Worm (Caenorhabditis elegans): Measurements from ENCODE around the gene ZK666.4.

ZK666.4 gene

ce11 chrII:10501578-10501977 lies 24.5 kb downstream of the ZK666.4 start (continued):
- no peak for TF ChIP-seq D1046.2 (GFP tag; IDR thresholded peaks at IDR 0.05)
- TF ChIP-seq daf-19 (GFP tag; conservative IDR thresholded peaks at IDR 0.05): no peak
- peak; percentile 0 for TF ChIP-seq fkh-10 (GFP tag; optimal IDR thresholded peaks at IDR 0.05)
- TF ChIP-seq F37D6.2 (tag; optimal IDR thresholded peaks at IDR 0.05): no peak
- peak; percentile 91 for TF ChIP-seq mxl-3 (GFP tag; optimal IDR thresholded peaks at IDR 0.05)
- 0 out of 2 replicates have a peak, but pooled peaks have one; percentile 37 for TF ChIP-seq dmd-8 (GFP tag; IDR thresholded peaks at IDR 0.05)
- TF ChIP-seq mdl-1 (tag; optimal IDR thresholded peaks at IDR 0.05): peak in 1 of 2 experiments; percentile 86
- TF ChIP-seq lir-3 (tag; optimal IDR thresholded peaks at IDR 0.05): no peak

- no peak for TF ChIP-seq Y75B8A.6 (GFP tag; IDR thresholded peaks at IDR 0.05)
- peak; percentile 91 for TF ChIP-seq ctbp-1 (GFP tag; IDR thresholded peaks at IDR 0.05)
- TF ChIP-seq ceh-44 (GFP tag; IDR thresholded peaks at IDR 0.05): 0 out of 2 replicates have a peak, but pooled peaks have one; percentile 42
- no peak for TF ChIP-seq unc-39 (tag; optimal IDR thresholded peaks at IDR 0.05)
- peak; percentile 19 for TF ChIP-seq pqm-1 (tag; optimal IDR thresholded peaks at IDR 0.05)
- TF ChIP-seq zfp-2 (tag; optimal IDR thresholded peaks at IDR 0.05): peak; percentile 10
- no peak for TF ChIP-seq R02D3.7 (tag; optimal IDR thresholded peaks at IDR 0.05)
- TF ChIP-seq zip-2 (tag; optimal IDR thresholded peaks at IDR 0.05): no peak
- TF ChIP-seq T26A8.4 (GFP tag; IDR thresholded peaks at IDR 0.05): peak; percentile 90
- no peak for TF ChIP-seq egl-27 (tag; optimal IDR thresholded peaks at IDR 0.05)
- TF ChIP-seq nhr-76 (tag; optimal IDR thresholded peaks at IDR 0.05): no peak
- TF ChIP-seq nhr-41 (GFP tag; IDR thresholded peaks at IDR 0.05): peak; percentile 99
- TF ChIP-seq saeg-2 (GFP tag; IDR thresholded peaks at IDR 0.05): peak; percentile 84; the same call in 1 of the 2 replicates
- no peak for TF ChIP-seq lin-15B (tag; optimal IDR thresholded peaks at IDR 0.05)
- 0 out of 2 replicates have a peak, but pooled peaks have one; percentile 46 for TF ChIP-seq lim-7 (GFP tag; IDR thresholded peaks at IDR 0.05)
- no peak for TF ChIP-seq ces-1 (GFP tag; optimal IDR thresholded peaks at IDR 0.05)
- peak; percentile 47 for TF ChIP-seq lin-13 (GFP tag; optimal IDR thresholded peaks at IDR 0.05)
- peak; percentile 96 for TF ChIP-seq mxl-3 (GFP tag; optimal IDR thresholded peaks at IDR 0.05)
- TF ChIP-seq tag-97 (GFP tag; IDR thresholded peaks at IDR 0.05): no peak
- no peak for TF ChIP-seq F44E2.7 (GFP tag; IDR thresholded peaks at IDR 0.05)
- TF ChIP-seq F10B5.3 (tag; optimal IDR thresholded peaks at IDR 0.05): peak; percentile 55
- TF ChIP-seq arid-1 (GFP tag; conservative IDR thresholded peaks at IDR 0.05): peak; percentile 79
- TF ChIP-seq php-3 (GFP tag; IDR thresholded peaks at IDR 0.05): peak; percentile 60; the same call in 1 of the 2 replicates
- peak; percentile 95 for TF ChIP-seq nhr-11 (tag; optimal IDR thresholded peaks at IDR 0.05)
- no peak for TF ChIP-seq Y5F2A.4 (GFP tag; optimal IDR thresholded peaks at IDR 0.05)
- TF ChIP-seq F26F4.8 (GFP tag; conservative IDR thresholded peaks at IDR 0.05): 0 out of 2 replicates have a peak, but pooled peaks have one; percentile 14
- peak in 1 of 2 experiments; percentile 85 for TF ChIP-seq unc-62 (GFP tag; optimal IDR thresholded peaks at IDR 0.05 in 1 of 2)
- no peak for TF ChIP-seq unc-62 (tag; optimal IDR thresholded peaks at IDR 0.05)
- peak; percentile 69; the same call in 1 of the 2 replicates for TF ChIP-seq nhr-42 (GFP tag; IDR thresholded peaks at IDR 0.05)
- TF ChIP-seq daf-16 (GFP tag; optimal IDR thresholded peaks at IDR 0.05): peak; percentile 39
- TF ChIP-seq daf-16 (tag; optimal IDR thresholded peaks at IDR 0.05): peak; percentile 50
- peak; percentile 63 for TF ChIP-seq lin-38 (GFP tag; IDR thresholded peaks at IDR 0.05)
- TF ChIP-seq spr-3 (GFP tag; optimal IDR thresholded peaks at IDR 0.05): peak; percentile 48
- no peak for TF ChIP-seq nhr-111 (GFP tag; optimal IDR thresholded peaks at IDR 0.05)
- peak; percentile 78 for TF ChIP-seq nhr-48 (tag; optimal IDR thresholded peaks at IDR 0.05)
- peak; percentile 90 for TF ChIP-seq hlh-30 (tag; optimal IDR thresholded peaks at IDR 0.05; ENCODE audit: insufficient read depth)
- peak; percentile 59 to 92 for TF ChIP-seq mdl-1 (tag; optimal IDR thresholded peaks at IDR 0.05)
- TF ChIP-seq hif-1 (tag; optimal IDR thresholded peaks at IDR 0.05): peak in 1 of 2 experiments; percentile 88
- peak; percentile 58 for TF ChIP-seq jun-1 (tag; optimal IDR thresholded peaks at IDR 0.05)
- no peak for TF ChIP-seq duxl-1 (tag; optimal IDR thresholded peaks at IDR 0.05; ENCODE audit: poor library complexity)
- no peak; the same call in 1 of the 2 replicates for TF ChIP-seq mxl-2 (GFP tag; conservative IDR thresholded peaks at IDR 0.05)
- TF ChIP-seq zfp-3 (GFP tag; conservative IDR thresholded peaks at IDR 0.05): no peak
These were observed 25.5 kb downstream of the ZK666.4 start, which contains the start of gene myrf-1 for ce11 chrII:10502491-10503063. Gene myrf-1 (minus strand): TSS chrII:10502541.
